Worm (Caenorhabditis elegans) whole organism, young adult: ENCODE data around the gene nhr-183.

Experiments used
- B0261.1 ChIP-seq: sonication (generic microtip); optimal IDR thresholded peaks from 2 replicates; lab custom pipeline; 2016; ENCODE audit warnings: mild to moderate bottlenecking, missing genetic modification characterization, moderate library complexity, missing compliant biosample characterization
- F33H1.4 ChIP-seq: fragments of 200-800 bp; sonication (Bioruptor generic); IDR thresholded peaks from 2 replicates; pipeline ENCODE4 v1.3.6; 2022; ENCODE audit warnings: missing genetic modification reagents, missing genetic modification characterization, missing compliant biosample characterization
- F37B4.10 ChIP-seq: fragments of 200-800 bp; sonication (Bioruptor generic); IDR thresholded peaks from 2 replicates; pipeline ENCODE4 v1.3.6; 2022; ENCODE audit warnings: missing genetic modification characterization, missing compliant biosample characterization
- F57C9.4 ChIP-seq: sonication (generic microtip); optimal IDR thresholded peaks from 2 replicates; lab custom pipeline; 2017; ENCODE audit warnings: mild to moderate bottlenecking, missing genetic modification characterization, missing compliant biosample characterization
- K12H6.12 ChIP-seq: fragments of 200-800 bp; sonication (Bioruptor generic); optimal IDR thresholded peaks from 2 replicates; lab custom pipeline; 2018; ENCODE audit warnings: mild to moderate bottlenecking, missing genetic modification characterization, missing compliant biosample characterization
- Y67H2A.10 ChIP-seq: fragments of 200-800 bp; sonication (Bioruptor generic); conservative IDR thresholded peaks from 2 replicates; pipeline ENCODE4 v1.3.6; 2022; ENCODE audit warnings: missing genetic modification reagents, missing genetic modification characterization, missing compliant biosample characterization
- Y95B8A.8 ChIP-seq: fragments of 200-800 bp; sonication (Bioruptor generic); IDR thresholded peaks from 2 replicates; pipeline ENCODE4 v1.3.6; 2022; ENCODE audit warnings: missing genetic modification reagents, missing genetic modification characterization, missing compliant biosample characterization
- ZK185.1 ChIP-seq: sonication (generic microtip); optimal IDR thresholded peaks from 2 replicates; lab custom pipeline; 2016; ENCODE audit warnings: mild to moderate bottlenecking, missing genetic modification characterization, missing compliant biosample characterization; ENCODE audit not compliant: poor library complexity, severe bottlenecking
- atf-7 ChIP-seq: sonication (generic microtip); optimal IDR thresholded peaks from 2 replicates; lab custom pipeline; 2017; ENCODE audit warnings: mild to moderate bottlenecking, missing genetic modification characterization, missing compliant biosample characterization
- bed-1 ChIP-seq: fragments of 200-800 bp; sonication (Bioruptor generic); IDR thresholded peaks from 2 replicates; pipeline ENCODE4 v1.3.6; 2022; ENCODE audit warnings: missing genetic modification reagents, missing genetic modification characterization, missing compliant biosample characterization
- ccch-3 ChIP-seq: fragments of 200-800 bp; sonication (Bioruptor generic); optimal IDR thresholded peaks from 2 replicates; lab custom pipeline; 2018; ENCODE audit warnings: mild to moderate bottlenecking, missing genetic modification characterization, missing compliant biosample characterization
- cebp-1 ChIP-seq, 2 experiments: fragments of 200-800 bp in 1 of 2; sonication (Bioruptor generic) in 1 of 2; sonication (generic microtip) in 1 of 2; IDR thresholded peaks in 1 of 2; optimal IDR thresholded peaks in 1 of 2; 2 replicates each; pipeline versions ENCODE4 v1.3.6 to Lab custom; 2017 to 2022; ENCODE audit warnings: missing compliant biosample characterization in 2 of 2, missing genetic modification characterization in 2 of 2, mild to moderate bottlenecking in 1 of 2, missing genetic modification reagents in 1 of 2, moderate library complexity in 1 of 2
- ceh-40 ChIP-seq: fragments of 200-800 bp; sonication (Bioruptor generic); IDR thresholded peaks from 2 replicates; pipeline ENCODE4 v1.3.6; 2022; ENCODE audit warnings: missing genetic modification characterization, missing compliant biosample characterization
- ceh-79 ChIP-seq: sonication (generic microtip); optimal IDR thresholded peaks from 2 replicates; lab custom pipeline; 2017; ENCODE audit warnings: mild to moderate bottlenecking, missing genetic modification characterization, missing compliant biosample characterization
- chd-7 ChIP-seq: sonication (generic microtip); optimal IDR thresholded peaks from 2 replicates; lab custom pipeline; 2016; ENCODE audit warnings: mild to moderate bottlenecking, missing genetic modification characterization, moderate library complexity, missing compliant biosample characterization
- die-1 ChIP-seq: sonication (generic microtip); optimal IDR thresholded peaks from 2 replicates; lab custom pipeline; 2016; ENCODE audit warnings: missing genotype, mild to moderate bottlenecking, missing genetic modification characterization, missing compliant biosample characterization
- dox-1 ChIP-seq: fragments of 200-800 bp; sonication (Bioruptor generic); IDR thresholded peaks from 2 replicates; pipeline ENCODE4 v1.3.6; 2022; ENCODE audit warnings: missing genetic modification reagents, missing genetic modification characterization, missing compliant biosample characterization
- dpff-1 ChIP-seq: sonication (generic microtip); optimal IDR thresholded peaks from 2 replicates; lab custom pipeline; 2017; ENCODE audit warnings: mild to moderate bottlenecking, missing genetic modification characterization, missing compliant biosample characterization
- egl-44 ChIP-seq: fragments of 200-800 bp; sonication (Bioruptor generic); IDR thresholded peaks from 2 replicates; pipeline ENCODE4 v1.3.6; 2022; ENCODE audit warnings: missing genetic modification reagents, missing genetic modification characterization, missing compliant biosample characterization
- ekl-4 ChIP-seq: fragments of 200-800 bp; sonication (Bioruptor generic); IDR thresholded peaks from 2 replicates; pipeline ENCODE4 v1.3.6; 2022; ENCODE audit warnings: missing genetic modification reagents, missing genetic modification characterization, missing compliant biosample characterization
- ets-4 ChIP-seq: fragments of 200-800 bp; sonication (Bioruptor generic); optimal IDR thresholded peaks from 2 replicates; lab custom pipeline; 2018; ENCODE audit warnings: mild to moderate bottlenecking, missing genetic modification characterization, missing compliant biosample characterization
- hmg-1.2 ChIP-seq: fragments of 200-800 bp; sonication (Bioruptor generic); IDR thresholded peaks from 2 replicates; pipeline ENCODE4 v1.3.6; 2022; ENCODE audit warnings: missing genetic modification reagents, missing genetic modification characterization, missing compliant biosample characterization
- hmg-20 ChIP-seq: fragments of 200-800 bp; sonication (Bioruptor generic); IDR thresholded peaks from 2 replicates; pipeline ENCODE4 v1.3.6; 2022; ENCODE audit warnings: missing genetic modification reagents, missing genetic modification characterization, missing compliant biosample characterization
- hrde-1 ChIP-seq: sonication (generic microtip); optimal IDR thresholded peaks from 2 replicates; lab custom pipeline; 2016; ENCODE audit warnings: missing genetic modification characterization, mild to moderate bottlenecking, missing compliant biosample characterization, moderate library complexity, missing genotype, missing genetic modification reagents, borderline replicate concordance
- lag-1 ChIP-seq: fragments of 200-800 bp; sonication (Bioruptor generic); IDR thresholded peaks from 2 replicates; pipeline ENCODE4 v1.3.6; 2022; ENCODE audit warnings: missing genetic modification reagents, missing genetic modification characterization, missing compliant biosample characterization
- let-607 ChIP-seq, 2 experiments: fragments of 200-800 bp in 1 of 2; sonication (Bioruptor generic) in 1 of 2; sonication (generic microtip) in 1 of 2; optimal IDR thresholded peaks; 2 replicates each; lab custom pipeline; 2016 to 2018; ENCODE audit warnings: mild to moderate bottlenecking in 2 of 2, missing compliant biosample characterization in 2 of 2, missing genetic modification characterization in 2 of 2, moderate library complexity in 2 of 2, missing genotype in 1 of 2
- lin-35 ChIP-seq, 3 experiments: fragments of 150-350 bp in 2 of 3; sonication (generic microtip) in 1 of 3; optimal IDR thresholded peaks; 2 replicates each; lab custom pipeline; 2014 to 2018; ENCODE audit warnings: missing biosample characterization in 3 of 3, missing genetic modification characterization in 3 of 3, missing genetic modification reagents in 3 of 3
- madf-10 ChIP-seq: sonication (generic microtip); optimal IDR thresholded peaks from 2 replicates; lab custom pipeline; 2016; ENCODE audit warnings: mild to moderate bottlenecking, missing genetic modification characterization, missing compliant biosample characterization
- mxl-1 ChIP-seq: sonication (generic microtip); optimal IDR thresholded peaks from 2 replicates; lab custom pipeline; 2016; ENCODE audit warnings: missing genetic modification characterization, missing compliant biosample characterization
- nfyb-1 ChIP-seq: fragments of 200-800 bp; sonication (Bioruptor generic); IDR thresholded peaks from 2 replicates; pipeline ENCODE4 v1.3.6; 2022; ENCODE audit warnings: missing genetic modification reagents, missing genetic modification characterization, missing compliant biosample characterization
- nhr-80 ChIP-seq: sonication (generic microtip); optimal IDR thresholded peaks from 2 replicates; lab custom pipeline; 2016; ENCODE audit warnings: missing genetic modification characterization, missing compliant biosample characterization
- nhr-90 ChIP-seq: sonication (generic microtip); optimal IDR thresholded peaks from 2 replicates; lab custom pipeline; 2016; ENCODE audit warnings: missing genotype, mild to moderate bottlenecking, missing genetic modification characterization, missing compliant biosample characterization
- repo-1 ChIP-seq: sonication (generic microtip); optimal IDR thresholded peaks from 2 replicates; lab custom pipeline; 2017; ENCODE audit warnings: mild to moderate bottlenecking, missing genetic modification characterization, missing compliant biosample characterization
- sptf-2 ChIP-seq: fragments of 200-800 bp; sonication (Bioruptor generic); optimal IDR thresholded peaks from 2 replicates; lab custom pipeline; 2018; ENCODE audit warnings: mild to moderate bottlenecking, missing genetic modification characterization, missing compliant biosample characterization
- tbp1 ChIP-seq: fragments of 200-800 bp; sonication (Bioruptor generic); optimal IDR thresholded peaks from 2 replicates; lab custom pipeline; 2018; ENCODE audit warnings: mild to moderate bottlenecking, missing genetic modification characterization, missing compliant biosample characterization
- tlf-1 ChIP-seq: fragments of 200-800 bp; sonication (Bioruptor generic); optimal IDR thresholded peaks from 2 replicates; lab custom pipeline; 2018; ENCODE audit warnings: mild to moderate bottlenecking, missing genetic modification characterization, missing compliant biosample characterization
- unc-62 ChIP-seq: fragments of 150-350 bp; optimal IDR thresholded peaks from 2 replicates; lab custom pipeline; 2014; ENCODE audit warnings: missing biosample characterization, missing genetic modification reagents, missing genetic modification characterization
- zim-3 ChIP-seq: sonication (generic microtip); optimal IDR thresholded peaks from 2 replicates; lab custom pipeline; 2017; ENCODE audit warnings: mild to moderate bottlenecking, missing genetic modification characterization, moderate library complexity, missing compliant biosample characterization
- ztf-22 ChIP-seq: fragments of 200-800 bp; sonication (Bioruptor generic); optimal IDR thresholded peaks from 2 replicates; lab custom pipeline; 2018; ENCODE audit warnings: mild to moderate bottlenecking, missing genetic modification characterization, moderate library complexity, missing compliant biosample characterization

nhr-183 gene

DNA sequence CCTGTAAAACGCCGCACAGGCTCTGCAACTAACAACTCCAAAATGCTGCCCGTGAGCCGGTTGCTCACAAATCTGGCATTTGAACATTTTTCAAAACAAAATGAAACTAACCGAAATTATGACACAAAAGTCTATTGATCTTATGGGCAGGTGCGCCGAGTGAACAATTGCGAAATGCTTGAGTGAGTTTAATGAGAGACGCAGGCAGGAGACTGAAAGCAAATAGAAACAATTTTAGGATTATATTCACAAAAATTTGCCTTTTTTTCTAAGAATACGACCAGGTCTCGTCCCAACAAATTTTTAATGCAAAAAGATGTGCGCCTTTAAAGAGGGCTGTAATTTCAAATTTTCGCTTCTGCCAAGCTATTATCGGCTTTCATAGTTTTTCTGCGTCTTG lies at the start of gene nhr-183:
TSS of gene nhr-183 (minus strand) at position 180 of the 400 bp plus-strand sequence.
- TF ChIP-seq cebp-1 (GFP tag; IDR thresholded peaks at IDR 0.05; lab: Robert Waterston, UW): peak; percentile 69; the same call in 1 of the 2 replicates
- TF ChIP-seq cebp-1 (tag; optimal IDR thresholded peaks at IDR 0.05; lab: Kevin White, UChicago): peak; percentile 90
- TF ChIP-seq hmg-20 (GFP tag; lab: Robert Waterston, UW): no peak

DNA sequence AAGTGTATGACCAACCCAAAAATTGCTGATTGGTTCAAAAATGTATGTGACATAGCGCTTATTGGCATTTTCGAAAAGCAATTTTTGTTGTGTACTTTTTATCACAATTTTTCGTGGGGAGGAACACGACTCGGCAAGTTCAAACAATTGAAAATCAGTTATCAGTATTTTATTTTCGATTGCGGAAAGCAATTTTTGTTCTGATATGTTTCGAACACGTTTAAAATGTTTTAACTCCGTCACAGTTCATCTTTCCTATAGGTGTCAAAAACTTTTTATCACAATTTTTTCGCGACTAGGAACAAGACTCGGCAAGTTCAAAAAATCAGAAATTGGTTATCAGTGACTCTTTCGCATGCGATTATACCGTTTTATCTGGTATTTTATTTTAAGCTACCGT lies 43.8 kb upstream of the nhr-183 start:
- TF ChIP-seq Y67H2A.10 (GFP tag; lab: Robert Waterston, UW): no peak
- peak; percentile 70 to 82 for TF ChIP-seq let-607 (tag; optimal IDR thresholded peaks at IDR 0.05; lab: Kevin White, UChicago)
- no peak for TF ChIP-seq sptf-2 (GFP tag; lab: Kevin White, UChicago)
- TF ChIP-seq K12H6.12 (tag; lab: Kevin White, UChicago): no peak
- TF ChIP-seq F37B4.10 (GFP tag; lab: Robert Waterston, UW): no peak
- no peak for TF ChIP-seq ceh-40 (GFP tag; lab: Robert Waterston, UW)
- TF ChIP-seq dpff-1: no peak
- no peak for TF ChIP-seq ccch-3 (GFP tag; lab: Kevin White, UChicago)
- no peak for TF ChIP-seq die-1
- TF ChIP-seq mxl-1: no peak
- TF ChIP-seq B0261.1 (tag; lab: Kevin White, UChicago): no peak
- peak; percentile 72 for TF ChIP-seq nfyb-1 (GFP tag; lab: Robert Waterston, UW)
- no peak for TF ChIP-seq ZK185.1 (tag; lab: Kevin White, UChicago)
- no peak for TF ChIP-seq ekl-4 (GFP tag; lab: Robert Waterston, UW)
- peak; percentile 57 for TF ChIP-seq nhr-90 (tag; lab: Kevin White, UChicago)
- peak; percentile 65 for TF ChIP-seq ztf-22 (GFP tag; lab: Kevin White, UChicago)
- TF ChIP-seq chd-7 (tag; lab: Kevin White, UChicago): no peak
- TF ChIP-seq F57C9.4 (tag; lab: Kevin White, UChicago): no peak
- no peak for TF ChIP-seq bed-1 (GFP tag; lab: Robert Waterston, UW)
- peak; percentile 82 for TF ChIP-seq atf-7
- no peak for TF ChIP-seq zim-3
- TF ChIP-seq dox-1: peak; percentile 73
- TF ChIP-seq tlf-1 (GFP tag; lab: Kevin White, UChicago): peak; percentile 31
- TF ChIP-seq hmg-20 (GFP tag; lab: Robert Waterston, UW): no peak
- peak; percentile 41 for TF ChIP-seq madf-10
- TF ChIP-seq ceh-79 (tag; lab: Kevin White, UChicago): no peak
- no peak for TF ChIP-seq repo-1 (tag; lab: Kevin White, UChicago)
- no peak for TF ChIP-seq Y95B8A.8
- peak; percentile 99 for TF ChIP-seq nhr-80
- no peak for TF ChIP-seq hrde-1 (tag; lab: Kevin White, UChicago)
- 0 out of 2 replicates have a peak, but pooled peaks have one; percentile 36 for TF ChIP-seq egl-44 (GFP tag; lab: Robert Waterston, UW)
- TF ChIP-seq ets-4 (GFP tag; lab: Kevin White, UChicago): peak; percentile 41
- peak; percentile 43 for TF ChIP-seq tbp1 (GFP tag; lab: Kevin White, UChicago)
- no peak for TF ChIP-seq F33H1.4 (GFP tag; lab: Robert Waterston, UW)
- TF ChIP-seq lag-1 (GFP tag; lab: Robert Waterston, UW): no peak
- no peak for TF ChIP-seq hmg-1.2
- no peak for TF ChIP-seq lin-35 (GFP tag; optimal IDR thresholded peaks at IDR 0.05; lab: Kevin White, UChicago)
- TF ChIP-seq unc-62: peak; percentile 10
- TF ChIP-seq, all 124 proteins: peak for 13
